Fruit fly (Drosophila melanogaster) whole organism, prepupa: Measurements from ENCODE around the gene CG31176.

Source experiments
- CG1621 ChIP-seq: fragments of 200-800 bp; sonication (Bioruptor generic); optimal IDR thresholded peaks from 3 replicates; lab custom pipeline; 2018; ENCODE audit warnings: missing biosample characterization, mild to moderate bottlenecking, missing genetic modification characterization
- Ets21C ChIP-seq: fragments of 200-800 bp; sonication (Bioruptor generic); optimal IDR thresholded peaks from 3 replicates; lab custom pipeline; 2016; ENCODE audit warnings: missing biosample characterization, missing genetic modification characterization

- TF ChIP-seq CG1621 = no peak
- TF ChIP-seq Ets21C (GFP tag; lab: Kevin White, UChicago) = no peak
These were observed 16.1 kb downstream of the CG31176 start for dm6 chr3R:21703346-21703745.
